Fruit fly (Drosophila melanogaster): ENCODE measurements around the gene CG9386.

CG9386 gene

DNA sequence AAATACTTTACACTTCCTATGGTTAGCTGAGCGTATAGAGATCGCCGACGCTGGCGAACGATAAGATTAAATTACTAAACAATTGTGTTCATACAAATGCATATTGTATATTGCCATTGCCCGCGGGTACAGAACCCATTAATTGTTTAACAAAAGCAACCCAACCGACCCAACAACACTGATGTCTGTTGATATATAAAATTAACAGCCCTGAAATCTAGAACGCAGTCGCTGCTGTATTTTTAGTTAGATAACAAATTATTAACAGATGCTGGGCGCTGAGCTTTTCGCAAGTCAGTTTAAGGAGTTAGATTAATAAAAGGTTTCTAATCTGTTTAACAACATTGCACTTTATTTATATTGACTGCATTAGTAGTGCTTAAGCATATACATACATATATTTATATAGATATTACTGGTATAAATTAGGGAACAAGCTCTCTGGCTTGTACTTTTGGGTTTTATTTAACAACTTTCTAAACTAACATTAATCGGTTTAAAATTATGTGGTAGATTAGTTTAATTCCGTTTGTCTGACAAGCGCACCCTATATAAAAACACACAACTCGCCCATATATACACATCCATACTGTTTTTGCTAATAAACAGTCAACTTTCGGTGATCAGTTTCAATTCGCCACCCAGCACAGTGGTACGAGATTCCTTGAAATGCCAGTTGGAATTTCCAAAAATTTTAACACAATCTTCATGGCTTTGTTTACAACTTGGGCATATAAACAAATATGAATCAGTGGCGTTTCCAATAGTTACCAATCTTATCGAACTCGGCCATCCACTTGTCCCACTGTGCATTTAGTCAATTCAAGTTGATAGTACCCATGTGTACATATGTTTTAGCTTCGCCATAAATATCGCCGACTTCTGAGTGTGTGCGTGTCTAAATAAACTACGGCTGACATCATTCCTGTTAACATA, 27.0 kb downstream of the CG9386 start (continued):
- 0 out of 3 replicates have a peak, but pooled peaks have one; percentile 23 for TF ChIP-seq vnd (GFP tag; IDR thresholded peaks at IDR 0.05; ENCODE audit: partially characterized antibody)
- TF ChIP-seq D19B (GFP tag; optimal IDR thresholded peaks at IDR 0.05): peak; percentile 87
- TF ChIP-seq CG31388 (GFP tag; optimal IDR thresholded peaks at IDR 0.05): peak; percentile 18
- no peak for TF ChIP-seq Hr39 (optimal IDR thresholded peaks at IDR 0.05)
- peak; percentile 97 for TF ChIP-seq CG18599 (GFP tag; optimal IDR thresholded peaks at IDR 0.05)
- peak; percentile 85 for TF ChIP-seq CG7372 (GFP tag; IDR thresholded peaks at IDR 0.05)
- peak; percentile 73 for TF ChIP-seq CG9609 (GFP tag; optimal IDR thresholded peaks at IDR 0.05)
- peak; percentile 30 for TF ChIP-seq CG8089 (GFP tag; optimal IDR thresholded peaks at IDR 0.05)
- TF ChIP-seq CG18011 (GFP tag; optimal IDR thresholded peaks at IDR 0.05): peak; percentile 68
- no peak for TF ChIP-seq yki (optimal IDR thresholded peaks at IDR 0.05)
- TF ChIP-seq Dek (tag; optimal IDR thresholded peaks at IDR 0.05): peak; percentile 83
- peak; percentile 77 for TF ChIP-seq CG17385 (GFP tag; optimal IDR thresholded peaks at IDR 0.05)
- TF ChIP-seq CG13424 (tag; optimal IDR thresholded peaks at IDR 0.05): peak; percentile 63
- TF ChIP-seq CG4820 (GFP tag; optimal IDR thresholded peaks at IDR 0.05): peak; percentile 81
- TF ChIP-seq gcm2 (GFP tag; optimal IDR thresholded peaks at IDR 0.05): peak; percentile 51
- TF ChIP-seq ci (GFP tag; IDR thresholded peaks at IDR 0.05): peak; percentile 88
- TF ChIP-seq zen2 (GFP tag; IDR thresholded peaks at IDR 0.05; ENCODE audit: partially characterized antibody): no peak
- TF ChIP-seq salm (tag; optimal IDR thresholded peaks at IDR 0.05): peak; percentile 65
- no peak for TF ChIP-seq cad (GFP tag; optimal IDR thresholded peaks at IDR 0.05)
- TF ChIP-seq CG15073 (GFP tag; optimal IDR thresholded peaks at IDR 0.05): peak; percentile 4
- TF ChIP-seq pan (optimal IDR thresholded peaks at IDR 0.05): no peak
- TF ChIP-seq pan (GFP tag; optimal IDR thresholded peaks at IDR 0.05 in 1 of 2, IDR thresholded peaks at IDR 0.05 in 1 of 2): peak in 1 of 2 experiments; percentile 94
- peak; percentile 66; the same call in 2 of the 3 replicates for TF ChIP-seq CG11093 (GFP tag; IDR thresholded peaks at IDR 0.05)
- TF ChIP-seq Vsx1 (GFP tag; optimal IDR thresholded peaks at IDR 0.05): no peak
- TF ChIP-seq CG1603 (tag; optimal IDR thresholded peaks at IDR 0.05): no peak
- TF ChIP-seq fd3F (GFP tag; optimal IDR thresholded peaks at IDR 0.05): peak; percentile 78
- peak; percentile 96 for TF ChIP-seq corto (GFP tag; optimal IDR thresholded peaks at IDR 0.05)
- TF ChIP-seq gt (GFP tag; IDR thresholded peaks at IDR 0.05): no peak
- TF ChIP-seq kay (GFP tag; optimal IDR thresholded peaks at IDR 0.05): peak; percentile 86
- TF ChIP-seq CG14441 (GFP tag; IDR thresholded peaks at IDR 0.05): peak; percentile 95
- peak; percentile 70 for TF ChIP-seq en (GFP tag; optimal IDR thresholded peaks at IDR 0.05)
- peak; percentile 28 for TF ChIP-seq CG4707 (GFP tag; optimal IDR thresholded peaks at IDR 0.05)
- TF ChIP-seq CG16863 (GFP tag; optimal IDR thresholded peaks at IDR 0.05): peak; percentile 72
- peak; percentile 93 for TF ChIP-seq slbo (GFP tag; IDR thresholded peaks at IDR 0.05)
- peak; percentile 73; the same call in 2 of the 3 replicates for TF ChIP-seq CG7357 (GFP tag; IDR thresholded peaks at IDR 0.05)
- peak; percentile 23 for TF ChIP-seq pzg (GFP tag; optimal IDR thresholded peaks at IDR 0.05)
- peak; percentile 74 for TF ChIP-seq Nf-YC (tag; optimal IDR thresholded peaks at IDR 0.05)
- TF ChIP-seq CG3726 (GFP tag; IDR thresholded peaks at IDR 0.05): peak; percentile 86
- no peak for TF ChIP-seq hb (GFP tag; IDR thresholded peaks at IDR 0.05; ENCODE audit: partially characterized antibody)
- no peak for TF ChIP-seq HLHmδ (GFP tag; optimal IDR thresholded peaks at IDR 0.05)
- TF ChIP-seq CG17612 (GFP tag; IDR thresholded peaks at IDR 0.05): peak; percentile 77
- 0 out of 2 replicates have a peak, but pooled peaks have one; percentile 24 for TF ChIP-seq aop (GFP tag; IDR thresholded peaks at IDR 0.05)
- TF ChIP-seq Gsc (GFP tag; IDR thresholded peaks at IDR 0.05): no peak
- peak; percentile 69 for TF ChIP-seq tx (GFP tag; optimal IDR thresholded peaks at IDR 0.05)
- TF ChIP-seq danr (GFP tag; IDR thresholded peaks at IDR 0.05): peak; percentile 78
- peak; percentile 80 for TF ChIP-seq CG7556 (GFP tag; optimal IDR thresholded peaks at IDR 0.05)
- TF ChIP-seq Xrp1 (GFP tag; IDR thresholded peaks at IDR 0.05): peak; percentile 90
- TF ChIP-seq CG14667 (GFP tag; IDR thresholded peaks at IDR 0.05): peak; percentile 76
- peak; percentile 92 for TF ChIP-seq unpg (GFP tag; optimal IDR thresholded peaks at IDR 0.05)

All from whole organism, embryonic.